Worm (Caenorhabditis elegans): ENCODE data around the gene W06H8.2.

ce11 chrV:6211509-6211908 is 5.0 kb downstream of the W06H8.2 start:
- TF ChIP-seq nhr-28 (tag; optimal IDR thresholded peaks at IDR 0.05) (no peak), pha-4 (tag; optimal IDR thresholded peaks at IDR 0.05) (no peak), ztf-11 (tag; optimal IDR thresholded peaks at IDR 0.05) (no peak), unc-62 (GFP tag; optimal IDR thresholded peaks at IDR 0.05) (no peak), nhr-12 (tag; optimal IDR thresholded peaks at IDR 0.05) (no peak), snpc-4 (tag; optimal IDR thresholded peaks at IDR 0.05) (no peak), M03D4.4 (tag; optimal IDR thresholded peaks at IDR 0.05) (no peak), nhr-76 (tag; optimal IDR thresholded peaks at IDR 0.05) (no peak)
